Worm (Caenorhabditis elegans): ENCODE measurements around the gene Y22D7AL.10.
A peak's percentile ranks its signal among the peaks of the same experiment; 100 is the strongest.

Y22D7AL.10 gene

DNA sequence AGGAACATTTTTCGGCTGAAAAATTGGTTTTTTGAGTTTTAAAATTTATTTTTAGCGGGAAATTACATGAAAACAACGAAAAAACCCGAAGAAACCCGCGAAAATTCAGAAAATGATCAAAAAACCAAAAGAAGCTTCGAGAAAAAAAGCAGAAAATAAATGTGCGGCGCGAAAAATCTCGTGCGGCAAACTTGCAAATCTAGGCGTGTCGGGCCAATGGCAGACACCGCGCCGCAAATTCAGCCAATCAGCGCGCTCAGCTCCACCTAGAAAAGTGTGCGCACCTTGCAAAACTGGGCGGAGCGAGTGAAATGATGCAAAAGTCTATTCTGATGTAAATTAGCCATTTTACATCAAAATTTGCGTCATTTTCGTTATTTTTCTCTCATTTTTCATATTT lies at the start of gene Y22D7AL.10 (continued):
- peak; percentile 85 for TF ChIP-seq ceh-63 (GFP tag; optimal IDR thresholded peaks at IDR 0.05)
- TF ChIP-seq dsc-1 (tag; optimal IDR thresholded peaks at IDR 0.05): peak; percentile 100
- peak; percentile 96 for TF ChIP-seq elt-2 (tag; optimal IDR thresholded peaks at IDR 0.05)
- peak; percentile 95 for TF ChIP-seq C34B4.2 (tag; optimal IDR thresholded peaks at IDR 0.05)
- TF ChIP-seq hlh-4 (tag; optimal IDR thresholded peaks at IDR 0.05): no peak
- TF ChIP-seq lin-14 (GFP tag; optimal IDR thresholded peaks at IDR 0.05): peak; percentile 99
- TF ChIP-seq sptf-1 (tag; optimal IDR thresholded peaks at IDR 0.05): no peak
- peak; percentile 38 to 66 for TF ChIP-seq egl-27 (tag; optimal IDR thresholded peaks at IDR 0.05)
- TF ChIP-seq nhr-85 (tag): peak; percentile 99
- TF ChIP-seq sox-4 (tag; optimal IDR thresholded peaks at IDR 0.05): peak; percentile 98
- TF ChIP-seq tlp-1 (tag; optimal IDR thresholded peaks at IDR 0.05): no peak
- TF ChIP-seq unc-62 (GFP tag; optimal IDR thresholded peaks at IDR 0.05): peak; percentile 73
- TF ChIP-seq zip-4 (GFP tag; optimal IDR thresholded peaks at IDR 0.05): peak; percentile 96
- peak; percentile 97 for TF ChIP-seq lin-15B (tag; optimal IDR thresholded peaks at IDR 0.05)
- peak; percentile 99 for TF ChIP-seq irx-1 (tag; optimal IDR thresholded peaks at IDR 0.05)
- TF ChIP-seq xbp-1 (tag; optimal IDR thresholded peaks at IDR 0.05): peak; percentile 100
- peak; percentile 100 for TF ChIP-seq nhr-47 (tag; optimal IDR thresholded peaks at IDR 0.05)
- TF ChIP-seq nhr-11 (tag; optimal IDR thresholded peaks at IDR 0.05): peak; percentile 92
- peak; percentile 95 for TF ChIP-seq unc-98 (GFP tag; IDR thresholded peaks at IDR 0.05)
- peak; percentile 65 for TF ChIP-seq hlh-17 (GFP tag; optimal IDR thresholded peaks at IDR 0.05; ENCODE audit: borderline replicate concordance)
- TF ChIP-seq ceh-82 (tag; optimal IDR thresholded peaks at IDR 0.05): peak; percentile 95 to 97 (median 97)
- peak; percentile 97 to 98 for TF ChIP-seq lsy-2 (tag; optimal IDR thresholded peaks at IDR 0.05)
- TF ChIP-seq ama-1 (optimal IDR thresholded peaks at IDR 0.05): peak; percentile 78
- peak; percentile 99 for TF ChIP-seq pax-3 (tag; optimal IDR thresholded peaks at IDR 0.05)
- TF ChIP-seq nhr-77 (tag; optimal IDR thresholded peaks at IDR 0.05): peak; percentile 92
- peak; percentile 90 to 93 (median 91) for TF ChIP-seq dpl-1 (GFP tag; optimal IDR thresholded peaks at IDR 0.05)
- peak; percentile 72 for TF ChIP-seq nhr-12 (tag; optimal IDR thresholded peaks at IDR 0.05)
- TF ChIP-seq unc-30 (tag; optimal IDR thresholded peaks at IDR 0.05): peak; percentile 88
- TF ChIP-seq nhr-20 (tag; optimal IDR thresholded peaks at IDR 0.05): peak; percentile 99
- TF ChIP-seq skn-1 (tag; optimal IDR thresholded peaks at IDR 0.05): peak; percentile 92
- peak; percentile 95 for TF ChIP-seq C04F5.9 (tag; optimal IDR thresholded peaks at IDR 0.05)
- peak in 3 of 6 experiments; percentile 86 to 97 (median 94) for TF ChIP-seq elt-3 (tag; optimal IDR thresholded peaks at IDR 0.05)

DNA sequence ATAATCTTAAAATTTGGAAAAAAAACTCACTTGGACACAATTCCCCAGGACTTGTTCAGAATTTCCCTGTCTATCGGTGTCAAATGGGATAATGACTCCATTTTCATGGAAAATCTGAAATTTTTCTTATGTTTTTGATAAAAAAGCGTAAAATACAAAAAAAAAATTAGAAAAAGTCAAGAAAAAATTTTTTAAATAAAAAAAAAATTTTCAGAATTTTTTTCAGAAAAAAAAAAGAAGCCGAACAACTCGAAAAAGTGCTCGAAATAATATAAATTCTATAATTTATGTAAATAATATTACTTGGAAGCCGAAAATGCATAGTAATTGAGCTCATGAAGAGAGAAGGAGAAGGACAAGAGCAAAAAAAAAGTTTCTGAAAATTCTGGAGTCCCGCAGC lies 49.8 kb upstream of the Y22D7AL.10 start, which contains the start of gene glb-30:
glb-30 (minus strand) TSS at position 101 of the 400 bp plus-strand sequence.
- TF ChIP-seq rnt-1 (tag; optimal IDR thresholded peaks at IDR 0.05): no peak
- TF ChIP-seq irx-1 (tag; optimal IDR thresholded peaks at IDR 0.05): no peak
- no peak for TF ChIP-seq fkh-4 (tag; optimal IDR thresholded peaks at IDR 0.05; ENCODE audit: borderline replicate concordance)
- TF ChIP-seq snu-23 (GFP tag; optimal IDR thresholded peaks at IDR 0.05): no peak
- TF ChIP-seq isw-1 (GFP tag; IDR thresholded peaks at IDR 0.05): no peak
- TF ChIP-seq mef-2 (tag; optimal IDR thresholded peaks at IDR 0.05): no peak
- no peak for TF ChIP-seq nhr-11 (tag; optimal IDR thresholded peaks at IDR 0.05)
- TF ChIP-seq ama-1 (optimal IDR thresholded peaks at IDR 0.05): no peak
- no peak for TF ChIP-seq nhr-47 (tag; optimal IDR thresholded peaks at IDR 0.05)
- TF ChIP-seq zip-4 (GFP tag; optimal IDR thresholded peaks at IDR 0.05): no peak
- TF ChIP-seq grh-1 (GFP tag; IDR thresholded peaks at IDR 0.05): no peak
- TF ChIP-seq unc-62 (GFP tag; optimal IDR thresholded peaks at IDR 0.05): no peak
- no peak for TF ChIP-seq sox-4 (tag; optimal IDR thresholded peaks at IDR 0.05)
- no peak for TF ChIP-seq ceh-90 (tag; optimal IDR thresholded peaks at IDR 0.05)
- no peak for TF ChIP-seq ztf-4 (tag; optimal IDR thresholded peaks at IDR 0.05)
- no peak for TF ChIP-seq unc-86 (tag; optimal IDR thresholded peaks at IDR 0.05)
- TF ChIP-seq ceh-88 (GFP tag; IDR thresholded peaks at IDR 0.05): no peak
- TF ChIP-seq ces-1 (GFP tag; optimal IDR thresholded peaks at IDR 0.05): no peak
